Fruit fly (Drosophila melanogaster): Measurements from ENCODE around the gene CG17193.

DNA sequence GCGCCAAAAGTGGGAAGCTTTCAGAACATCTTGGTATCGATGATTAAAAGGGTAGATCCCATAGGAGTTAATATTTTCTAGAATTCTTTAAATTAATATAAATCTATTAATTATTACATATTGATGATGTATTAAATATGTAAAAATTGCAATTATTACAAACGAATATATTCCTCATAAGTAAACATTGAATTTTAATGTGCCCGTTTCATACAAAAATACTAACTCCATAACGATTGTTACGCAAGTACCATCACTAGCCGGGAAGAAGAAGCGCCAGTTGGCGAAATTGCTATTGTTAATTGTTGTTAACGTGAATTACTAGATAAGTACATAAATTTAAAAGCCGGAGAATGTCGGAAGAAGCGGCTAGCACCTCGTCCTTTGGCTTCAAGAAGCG, 1.6 kb upstream of the CG17193 start, which contains the start of gene mdlc:
- TF ChIP-seq CG17328 (GFP tag; IDR thresholded peaks at IDR 0.05): no peak
- TF ChIP-seq Antp (GFP tag; optimal IDR thresholded peaks at IDR 0.05): no peak
- no peak for TF ChIP-seq kni (GFP tag; optimal IDR thresholded peaks at IDR 0.05)
- TF ChIP-seq insv (GFP tag; optimal IDR thresholded peaks at IDR 0.05): no peak
- TF ChIP-seq CG14860 (GFP tag; IDR thresholded peaks at IDR 0.05; ENCODE audit: partially characterized antibody): no peak
- TF ChIP-seq CG34376 (GFP tag; optimal IDR thresholded peaks at IDR 0.05): no peak
- TF ChIP-seq CG3995 (GFP tag; optimal IDR thresholded peaks at IDR 0.05): no peak
- no peak for TF ChIP-seq ttk (GFP tag; IDR thresholded peaks at IDR 0.05)
- TF ChIP-seq h (optimal IDR thresholded peaks at IDR 0.05): no peak
- TF ChIP-seq kah (GFP tag; optimal IDR thresholded peaks at IDR 0.05): no peak
- no peak for TF ChIP-seq zen (tag; optimal IDR thresholded peaks at IDR 0.05)
- TF ChIP-seq ERR (GFP tag; optimal IDR thresholded peaks at IDR 0.05): no peak
- TF ChIP-seq nom (GFP tag; optimal IDR thresholded peaks at IDR 0.05): no peak
- no peak for TF ChIP-seq Max (GFP tag; optimal IDR thresholded peaks at IDR 0.05)

Measured in whole organism, embryonic.